Worm (Caenorhabditis elegans) whole organism, early embryonic: ENCODE data around the gene pmp-1.

Source experiments
- B0310.2 ChIP-seq: sonication (generic microtip); optimal IDR thresholded peaks from 2 replicates; lab custom pipeline; 2016; ENCODE audit warnings: mild to moderate bottlenecking, missing genetic modification characterization, missing compliant biosample characterization
- F13C5.2 ChIP-seq: sonication (generic microtip); optimal IDR thresholded peaks from 2 replicates; lab custom pipeline; 2017; ENCODE audit warnings: mild to moderate bottlenecking, missing genetic modification characterization, inconsistent platforms, missing compliant biosample characterization
- ama-1 ChIP-seq: fragments of 150-350 bp; optimal IDR thresholded peaks from 2 replicates; lab custom pipeline; 2014
- ceh-13 ChIP-seq: fragments of 200-800 bp; sonication (Bioruptor generic); optimal IDR thresholded peaks from 2 replicates; lab custom pipeline; 2018; ENCODE audit warnings: mild to moderate bottlenecking, missing genetic modification characterization, missing compliant biosample characterization
- flt-1 ChIP-seq: fragments of 200-800 bp; sonication (Bioruptor generic); IDR thresholded peaks from 2 replicates; pipeline ENCODE4 v1.3.6; 2022; ENCODE audit warnings: missing genetic modification characterization, missing compliant biosample characterization
- hmbx-1 ChIP-seq: sonication (generic microtip); optimal IDR thresholded peaks from 2 replicates; lab custom pipeline; 2016; ENCODE audit warnings: mild to moderate bottlenecking, missing genetic modification characterization, missing compliant biosample characterization
- hnd-1 ChIP-seq: sonication (generic microtip); optimal IDR thresholded peaks from 2 replicates; lab custom pipeline; 2016; ENCODE audit warnings: missing genetic modification characterization, missing compliant biosample characterization
- scrt-1 ChIP-seq: fragments of 200-800 bp; sonication (Bioruptor generic); IDR thresholded peaks from 2 replicates; pipeline ENCODE4 v1.3.6; 2022; ENCODE audit warnings: missing genetic modification characterization, missing compliant biosample characterization
- sea-1 ChIP-seq: fragments of 200-800 bp; sonication (Bioruptor generic); conservative IDR thresholded peaks from 2 replicates; pipeline ENCODE4 v1.3.6; 2022; ENCODE audit warnings: missing genetic modification characterization, missing compliant biosample characterization
- tra-4 ChIP-seq: sonication (generic microtip); optimal IDR thresholded peaks from 2 replicates; lab custom pipeline; 2017; ENCODE audit warnings: missing genetic modification characterization, missing compliant biosample characterization

DNA sequence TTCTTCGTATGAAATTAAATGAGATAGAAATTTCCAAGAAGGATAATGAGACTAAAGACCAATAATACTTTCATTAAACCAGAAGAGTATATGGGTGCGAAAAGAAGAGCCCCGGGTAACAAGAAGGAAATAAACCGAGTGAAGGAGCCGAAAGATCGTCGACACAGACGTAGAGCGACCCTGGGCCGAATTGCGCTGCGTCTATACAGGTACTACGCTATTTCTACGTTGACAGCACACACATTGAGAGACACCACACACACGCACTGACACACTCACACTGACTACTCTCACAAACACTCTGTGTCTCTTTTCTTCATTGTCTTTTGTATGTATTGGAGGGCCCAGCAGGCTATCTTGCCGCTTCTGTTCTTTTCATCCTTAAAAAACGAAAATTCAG, 24.7 kb downstream of the pmp-1 start:
- TF ChIP-seq tra-4: no peak
- TF ChIP-seq flt-1 (GFP tag; lab: Robert Waterston, UW): no peak
- TF ChIP-seq scrt-1: 0 out of 2 replicates have a peak, but pooled peaks have one; percentile 59
- TF ChIP-seq hnd-1 (tag; lab: Kevin White, UChicago): peak; percentile 10
- TF ChIP-seq sea-1 (GFP tag; lab: Robert Waterston, UW): no peak
- no peak for TF ChIP-seq B0310.2 (tag; lab: Kevin White, UChicago)
- no peak for TF ChIP-seq ceh-13 (GFP tag; lab: Kevin White, UChicago)
- TF ChIP-seq F13C5.2 (tag; lab: Kevin White, UChicago): peak; percentile 27
- no peak for TF ChIP-seq ama-1 (lab: Kevin White, UChicago)
- TF ChIP-seq hmbx-1 (tag; lab: Kevin White, UChicago): no peak
